Fruit fly (Drosophila melanogaster) whole organism, wandering third instar larva: ENCODE results near the gene Npc2c.
A peak's percentile ranks its signal among the peaks of the same experiment; 100 is the strongest.

Experiments
- Abd-B ChIP-seq: fragments of >200 bp; optimal IDR thresholded peaks from 2 replicates; lab custom pipeline; 2017; ENCODE audit warnings: missing biosample characterization, missing genetic modification characterization
- CG32264 ChIP-seq: fragments of 200-800 bp; sonication (Bioruptor generic); optimal IDR thresholded peaks from 2 replicates; lab custom pipeline; 2016; ENCODE audit warnings: missing biosample characterization, missing genetic modification characterization
- CG9705 ChIP-seq: fragments of 200-800 bp; sonication (Bioruptor generic); optimal IDR thresholded peaks from 2 replicates; lab custom pipeline; 2018; ENCODE audit warnings: missing biosample characterization, mild to moderate bottlenecking, missing genetic modification characterization
- CrebA ChIP-seq: fragments of 200-800 bp; sonication (Bioruptor generic); optimal IDR thresholded peaks from 2 replicates; lab custom pipeline; 2016; ENCODE audit warnings: missing biosample characterization, mild to moderate bottlenecking, missing genetic modification characterization, borderline replicate concordance
- Dfd ChIP-seq: fragments of >200 bp; optimal IDR thresholded peaks from 2 replicates; lab custom pipeline; 2017; ENCODE audit warnings: missing biosample characterization, missing genetic modification characterization
- Dif ChIP-seq: fragments of 200-275, 200-300 bp; sonication (Bioruptor generic); optimal IDR thresholded peaks from 2 replicates; lab custom pipeline; 2018; ENCODE audit warnings: missing biosample characterization, missing genetic modification characterization; ENCODE audit not compliant: partially characterized antibody
- GATAd ChIP-seq: sonication (Bioruptor generic); optimal IDR thresholded peaks from 2 replicates; lab custom pipeline; 2016; ENCODE audit warnings: missing biosample characterization, missing genetic modification characterization
- HLH106 ChIP-seq: fragments of 200-800 bp; optimal IDR thresholded peaks from 3 replicates; lab custom pipeline; 2019; ENCODE audit warnings: missing biosample characterization, mild to moderate bottlenecking, missing genetic modification characterization, moderate library complexity
- Hnf4 ChIP-seq: fragments of 200-800 bp; sonication (Bioruptor generic); optimal IDR thresholded peaks from 2 replicates; lab custom pipeline; 2016; ENCODE audit warnings: missing biosample characterization, mild to moderate bottlenecking, missing genetic modification characterization
- Hr78 ChIP-seq: fragments of >200 bp; optimal IDR thresholded peaks from 2 replicates; lab custom pipeline; 2017; ENCODE audit warnings: missing biosample characterization, missing genetic modification characterization
- Hr83 ChIP-seq: fragments of 200-300 bp; sonication (Bioruptor generic); optimal IDR thresholded peaks from 2 replicates; lab custom pipeline; 2016; ENCODE audit warnings: missing biosample characterization, mild to moderate bottlenecking, missing genetic modification characterization, moderate library complexity; ENCODE audit not compliant: poor library complexity, severe bottlenecking
- Jra ChIP-seq: sonication (Bioruptor generic); optimal IDR thresholded peaks from 2 replicates; lab custom pipeline; 2016; ENCODE audit warnings: missing biosample characterization, missing genetic modification characterization
- Mio ChIP-seq: sonication (Bioruptor generic); optimal IDR thresholded peaks from 2 replicates; lab custom pipeline; 2016; ENCODE audit warnings: missing biosample characterization, missing genetic modification characterization
- Myc ChIP-seq: fragments of >200 bp; optimal IDR thresholded peaks from 2 replicates; lab custom pipeline; 2017
- N ChIP-seq: fragments of >200 bp; optimal IDR thresholded peaks from 2 replicates; lab custom pipeline; 2018; ENCODE audit warnings: missing biosample characterization, missing external identifiers, missing genetic modification characterization
- OdsH ChIP-seq: fragments of 200-800 bp; sonication (Bioruptor generic); optimal IDR thresholded peaks from 2 replicates; lab custom pipeline; 2016; ENCODE audit warnings: missing biosample characterization, mild to moderate bottlenecking, missing genetic modification characterization
- Rel ChIP-seq, 2 experiments: fragments of 200-800 bp; sonication (Bioruptor generic) in 1 of 2; optimal IDR thresholded peaks; 2 replicates in 1 of 2; 3 replicates in 1 of 2; lab custom pipeline; 2016 to 2019; ENCODE audit warnings: mild to moderate bottlenecking in 2 of 2, missing biosample characterization in 2 of 2, missing genetic modification characterization in 2 of 2, moderate library complexity in 1 of 2
- Sp1 ChIP-seq: fragments of 200-800 bp; sonication (Bioruptor generic); optimal IDR thresholded peaks from 3 replicates; lab custom pipeline; 2019; ENCODE audit warnings: missing biosample characterization, mild to moderate bottlenecking, missing genetic modification characterization, moderate library complexity
- Vsx2 ChIP-seq: fragments of 200-300, 225-300 bp; sonication (Bioruptor generic); optimal IDR thresholded peaks from 2 replicates; lab custom pipeline; 2018; ENCODE audit warnings: missing biosample characterization, missing genetic modification characterization; ENCODE audit not compliant: partially characterized antibody
- br ChIP-seq: fragments of 200-800 bp; sonication (Bioruptor generic); optimal IDR thresholded peaks from 2 replicates; lab custom pipeline; 2016; ENCODE audit warnings: missing biosample characterization, missing genetic modification characterization
- brk ChIP-seq: fragments of 200-800 bp; sonication (Bioruptor generic); optimal IDR thresholded peaks from 2 replicates; lab custom pipeline; 2016; ENCODE audit warnings: missing biosample characterization, mild to moderate bottlenecking, missing genetic modification characterization
- dl ChIP-seq, 2 experiments: fragments of 175-275, 200-275 bp in 1 of 2; fragments of 200-275 bp in 1 of 2; sonication (Bioruptor generic); optimal IDR thresholded peaks; lab custom pipeline; 2018; ENCODE audit warnings: mild to moderate bottlenecking in 2 of 2, missing biosample characterization in 2 of 2, missing genetic modification characterization in 2 of 2, moderate library complexity in 2 of 2; ENCODE audit not compliant: partially characterized antibody in 2 of 2, insufficient read depth in 1 of 2
- dmrt93B ChIP-seq: fragments of 200-800 bp; sonication (Bioruptor generic); optimal IDR thresholded peaks from 2 replicates; lab custom pipeline; 2018; ENCODE audit warnings: missing biosample characterization, mild to moderate bottlenecking, missing genetic modification characterization
- dsf ChIP-seq: sonication (Bioruptor generic); optimal IDR thresholded peaks from 2 replicates; lab custom pipeline; 2016; ENCODE audit warnings: missing biosample characterization, missing genetic modification characterization, borderline replicate concordance
- ey ChIP-seq: fragments of 200-800 bp; sonication (Bioruptor generic); optimal IDR thresholded peaks from 2 replicates; lab custom pipeline; 2016; ENCODE audit warnings: missing biosample characterization, missing genetic modification characterization
- foxo ChIP-seq, 2 experiments: fragments of 200-800 bp; sonication (Bioruptor generic); optimal IDR thresholded peaks; 2 replicates in 1 of 2; 3 replicates in 1 of 2; lab custom pipeline; 2016 to 2017; ENCODE audit warnings: missing biosample characterization in 2 of 2, missing genetic modification characterization in 2 of 2
- fru ChIP-seq: fragments of 200-800 bp; sonication (Bioruptor generic); optimal IDR thresholded peaks from 3 replicates; lab custom pipeline; 2016; ENCODE audit warnings: missing biosample characterization, mild to moderate bottlenecking, missing genetic modification characterization
- h ChIP-seq: fragments of 200-800 bp; sonication (Bioruptor generic); optimal IDR thresholded peaks from 3 replicates; lab custom pipeline; 2016; ENCODE audit warnings: missing biosample characterization, mild to moderate bottlenecking, missing genetic modification characterization
- jim ChIP-seq: fragments of 175-275, 200-325 bp; sonication (Bioruptor generic); optimal IDR thresholded peaks from 2 replicates; lab custom pipeline; 2016; ENCODE audit warnings: missing biosample characterization, mild to moderate bottlenecking, missing genetic modification characterization
- lola ChIP-seq: fragments of >200 bp; optimal IDR thresholded peaks from 2 replicates; lab custom pipeline; 2017; ENCODE audit warnings: missing biosample characterization, missing genetic modification characterization
- pan ChIP-seq: fragments of >200 bp; optimal IDR thresholded peaks from 2 replicates; lab custom pipeline; 2017
- psq ChIP-seq: fragments of 200-800 bp; sonication (Bioruptor generic); optimal IDR thresholded peaks from 3 replicates; lab custom pipeline; 2017; ENCODE audit warnings: missing biosample characterization, mild to moderate bottlenecking, missing genetic modification characterization, moderate library complexity
- rgr ChIP-seq: fragments of 200-800 bp; sonication (Bioruptor generic); optimal IDR thresholded peaks from 3 replicates; lab custom pipeline; 2016; ENCODE audit warnings: missing biosample characterization, mild to moderate bottlenecking, missing genetic modification characterization
- sage ChIP-seq: fragments of 200-800 bp; sonication (Bioruptor generic); optimal IDR thresholded peaks from 2 replicates; lab custom pipeline; 2016; ENCODE audit warnings: missing biosample characterization, mild to moderate bottlenecking, missing genetic modification characterization
- sv ChIP-seq: fragments of 200-800 bp; sonication (Bioruptor generic); optimal IDR thresholded peaks from 3 replicates; lab custom pipeline; 2016; ENCODE audit warnings: missing biosample characterization, missing genetic modification characterization
- tai ChIP-seq: sonication (Bioruptor generic); optimal IDR thresholded peaks from 2 replicates; lab custom pipeline; 2016; ENCODE audit warnings: missing biosample characterization, missing genetic modification characterization
- usp ChIP-seq: fragments of >200 bp; optimal IDR thresholded peaks from 2 replicates; lab custom pipeline; 2017; ENCODE audit warnings: missing biosample characterization, missing genetic modification characterization
- woc ChIP-seq: sonication (Bioruptor generic); optimal IDR thresholded peaks from 2 replicates; lab custom pipeline; 2016; ENCODE audit warnings: missing biosample characterization, mild to moderate bottlenecking, missing genetic modification characterization

Npc2c gene

DNA sequence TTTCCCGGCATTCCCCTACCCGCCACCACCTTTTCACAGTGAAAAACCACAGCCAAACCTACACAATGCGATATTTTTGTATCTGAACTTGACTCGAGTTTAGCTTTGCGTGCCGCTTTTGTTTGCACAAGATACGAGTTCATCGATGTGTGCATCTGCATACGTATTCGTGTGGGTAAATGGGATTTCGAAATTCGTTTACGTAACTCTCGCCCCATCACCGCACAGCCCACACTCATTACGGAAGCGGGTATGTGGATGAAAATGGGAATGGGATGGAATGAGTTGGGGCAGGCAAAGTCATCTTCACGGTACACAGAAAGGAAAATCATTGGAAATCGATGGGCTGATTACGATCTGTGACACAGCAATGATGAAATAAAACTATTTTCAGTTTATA is 26.2 kb downstream of the Npc2c start:
- TF ChIP-seq Myc (no peak), OdsH (GFP tag; lab: Kevin White, UChicago) (no peak), GATAd (GFP tag; lab: Kevin White, UChicago) (no peak), woc (GFP tag; lab: Kevin White, UChicago) (no peak)

DNA sequence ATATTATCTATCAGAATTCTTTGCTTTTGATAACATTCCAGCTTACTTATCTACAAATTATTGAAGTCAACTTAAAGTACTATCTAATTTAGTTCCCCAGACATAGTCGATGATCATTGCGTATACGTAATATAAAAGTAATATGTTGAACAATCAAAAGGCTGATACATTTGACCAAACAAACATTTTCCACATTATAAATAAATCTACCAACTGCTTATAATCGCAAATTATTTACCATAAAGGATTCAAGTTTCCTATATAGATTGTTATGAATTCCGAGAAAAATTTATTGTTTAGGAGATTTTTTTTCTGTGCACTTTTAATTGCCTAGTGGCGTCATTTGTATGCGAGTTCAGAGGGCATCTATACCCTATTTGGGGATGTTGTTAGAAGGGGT is 26.6 kb downstream of the Npc2c start:
- TF ChIP-seq pan (lab: Kevin White, UChicago) (no peak), CG32264 (GFP tag; lab: Kevin White, UChicago) (no peak), Jra (GFP tag; lab: Kevin White, UChicago) (no peak), br (GFP tag; lab: Kevin White, UChicago) (no peak), Vsx2 (GFP tag; lab: Kevin White, UChicago) (no peak), CrebA (GFP tag; lab: Kevin White, UChicago) (no peak), tai (GFP tag; lab: Kevin White, UChicago) (peak; percentile 18), dsf (GFP tag; lab: Kevin White, UChicago) (no peak)
- TF ChIP-seq, all 38 proteins: peak for 1

DNA sequence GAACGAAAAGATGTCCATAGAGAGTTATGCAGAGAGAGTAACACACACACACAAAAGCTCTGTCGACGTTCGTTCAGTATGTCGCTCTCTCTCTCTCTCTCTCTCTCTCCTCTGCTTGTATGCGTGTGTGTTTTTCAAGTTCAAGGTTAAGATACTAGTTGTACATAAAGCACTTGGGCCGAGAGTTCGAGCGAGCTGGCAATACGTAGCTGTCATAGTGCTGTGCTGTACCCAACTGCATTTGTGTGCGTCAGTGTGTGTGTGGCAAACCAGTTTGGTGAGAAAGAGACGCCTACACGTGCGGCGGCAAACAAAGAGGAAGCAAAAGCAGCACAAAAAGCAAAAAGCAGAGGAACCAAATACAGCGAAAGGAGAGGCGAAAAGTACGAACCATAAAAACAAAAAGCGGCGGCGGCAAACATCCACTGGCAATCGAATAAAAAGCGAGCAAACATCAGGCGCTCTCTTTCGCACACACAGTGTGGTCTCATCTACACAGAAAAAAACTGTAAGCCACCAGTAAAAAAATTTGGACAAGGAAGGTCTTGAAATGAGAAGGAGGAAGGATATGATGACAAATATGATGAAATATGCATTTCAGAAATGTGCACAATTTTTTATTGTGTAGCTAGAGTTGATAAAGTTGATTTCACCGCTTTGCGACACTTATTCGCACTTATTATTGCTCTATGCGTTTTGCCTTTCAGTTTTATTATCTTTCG is 27.3 kb downstream of the Npc2c start:
- TF ChIP-seq CrebA (GFP tag; lab: Kevin White, UChicago) (peak; percentile 42), OdsH (GFP tag; lab: Kevin White, UChicago) (peak; percentile 94), sv (GFP tag; lab: Kevin White, UChicago) (peak; percentile 62), pan (lab: Kevin White, UChicago) (no peak), dmrt93B (peak; percentile 69), Hnf4 (GFP tag; lab: Kevin White, UChicago) (peak; percentile 92), Jra (GFP tag; lab: Kevin White, UChicago) (peak; percentile 81), h (peak; percentile 95), br (GFP tag; lab: Kevin White, UChicago) (peak; percentile 94), Mio (GFP tag; lab: Kevin White, UChicago) (peak; percentile 69), Dif (GFP tag; lab: Kevin White, UChicago) (peak; percentile 94), lola (GFP tag; lab: Kevin White, UChicago) (peak; percentile 47), rgr (GFP tag; lab: Kevin White, UChicago) (peak; percentile 94), foxo (GFP tag; optimal IDR thresholded peaks at IDR 0.05; lab: Kevin White, UChicago) (peak; percentile 52 to 96), HLH106 (tag; lab: Kevin White, UChicago) (peak; percentile 84), woc (GFP tag; lab: Kevin White, UChicago) (peak; percentile 92), CG9705 (GFP tag; lab: Kevin White, UChicago) (peak; percentile 33), ey (peak; percentile 95), Rel (GFP tag; optimal IDR thresholded peaks at IDR 0.05; lab: Kevin White, UChicago) (peak; percentile 24), Rel (tag; optimal IDR thresholded peaks at IDR 0.05; lab: Kevin White, UChicago) (peak; percentile 51), fru (GFP tag; lab: Kevin White, UChicago) (peak; percentile 93), Abd-B (GFP tag; lab: Kevin White, UChicago) (peak; percentile 8), sage (GFP tag; lab: Kevin White, UChicago) (peak; percentile 53), Dfd (GFP tag; lab: Kevin White, UChicago) (no peak), Myc (no peak), N (GFP tag; lab: Kevin White, UChicago) (peak; percentile 25), dl (GFP tag; optimal IDR thresholded peaks at IDR 0.05; lab: Kevin White, UChicago; ENCODE audit: insufficient read depth in 1 of 2, partially characterized antibody in 2 of 2) (peak; percentile 81 to 84), tai (GFP tag; lab: Kevin White, UChicago) (peak; percentile 92), GATAd (GFP tag; lab: Kevin White, UChicago) (no peak), CG32264 (GFP tag; lab: Kevin White, UChicago) (peak; percentile 54), Sp1 (GFP tag; lab: Kevin White, UChicago) (peak; percentile 84), Vsx2 (GFP tag; lab: Kevin White, UChicago) (peak; percentile 79), brk (GFP tag; lab: Kevin White, UChicago) (peak; percentile 44), dsf (GFP tag; lab: Kevin White, UChicago) (peak; percentile 39), Hr78 (no peak), jim (GFP tag; lab: Kevin White, UChicago) (peak; percentile 17), psq (GFP tag; lab: Kevin White, UChicago) (peak; percentile 99), Hr83 (peak; percentile 77), usp (GFP tag; lab: Kevin White, UChicago) (no peak)
- TF ChIP-seq, all 38 proteins: peak for 32
